Worm (Caenorhabditis elegans) whole organism, L3 larva: ENCODE results near the gene R186.3.

Experiments used
- aly-2 ChIP-seq: fragments of 150-350 bp; optimal IDR thresholded peaks from 2 replicates; lab custom pipeline; 2014; ENCODE audit warnings: missing biosample characterization, missing genetic modification characterization
- ama-1 ChIP-seq: fragments of 150-350 bp; optimal IDR thresholded peaks from 2 replicates; lab custom pipeline; 2018
- ceh-82 ChIP-seq: fragments of 150-350 bp; optimal IDR thresholded peaks from 2 replicates; lab custom pipeline; 2014; ENCODE audit warnings: missing biosample characterization, missing genetic modification characterization
- egl-27 ChIP-seq: sonication (generic microtip); optimal IDR thresholded peaks from 4 replicates; lab custom pipeline; 2017; ENCODE audit warnings: missing biosample characterization, missing genetic modification reagents, missing genetic modification characterization
- egl-5 ChIP-seq: fragments of 150-350 bp; optimal IDR thresholded peaks from 2 replicates; lab custom pipeline; 2017; ENCODE audit warnings: missing biosample characterization, missing genetic modification reagents, missing genetic modification characterization, inconsistent platforms
- elt-3 ChIP-seq, 3 experiments: fragments of 150-350 bp in 1 of 3; sonication (generic microtip) in 2 of 3; optimal IDR thresholded peaks; 2 replicates in 2 of 3; 4 replicates in 1 of 3; lab custom pipeline; 2014 to 2017; ENCODE audit warnings: missing biosample characterization in 3 of 3, missing genetic modification characterization in 3 of 3
- nfya-1 ChIP-seq: sonication (generic microtip); optimal IDR thresholded peaks from 2 replicates; lab custom pipeline; 2017; ENCODE audit warnings: missing genetic modification characterization, mild to moderate bottlenecking, missing compliant biosample characterization, antibody characterized with exemption, moderate library complexity; ENCODE audit not compliant: insufficient read depth
- nhr-11 ChIP-seq: fragments of 150-350 bp; optimal IDR thresholded peaks from 2 replicates; lab custom pipeline; 2014; ENCODE audit warnings: missing biosample characterization, missing genetic modification characterization
- nhr-237 ChIP-seq: fragments of 150-350 bp; optimal IDR thresholded peaks from 2 replicates; lab custom pipeline; 2014; ENCODE audit warnings: missing biosample characterization, missing genetic modification characterization
- snpc-4 ChIP-seq: fragments of 150-350 bp; optimal IDR thresholded peaks from 2 replicates; lab custom pipeline; 2014; ENCODE audit warnings: missing biosample characterization, missing genetic modification characterization
- unc-62 ChIP-seq: fragments of 150-350 bp; sonication (generic microtip); optimal IDR thresholded peaks from 4 replicates; lab custom pipeline; 2014; ENCODE audit warnings: missing biosample characterization, missing genetic modification reagents, missing genetic modification characterization

DNA sequence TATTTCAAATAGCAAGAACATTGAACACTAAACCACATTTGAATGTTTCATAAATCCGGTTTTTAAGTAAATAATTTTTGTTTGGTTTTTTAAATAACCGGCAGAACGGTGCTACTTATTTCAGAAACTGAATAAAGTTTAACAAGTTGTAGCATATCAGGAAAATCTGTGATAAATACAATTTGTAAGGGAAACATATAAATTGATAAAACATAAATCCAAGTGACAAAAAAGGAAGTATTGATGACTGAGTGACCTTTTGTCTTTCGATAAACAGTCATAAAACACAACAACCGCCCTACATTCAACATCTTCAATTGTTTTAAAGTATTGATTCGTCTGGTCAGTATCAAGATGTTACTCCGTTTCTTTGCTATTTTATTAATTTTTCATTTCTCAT, 28.3 kb upstream of the R186.3 start, which contains the start of gene far-5:
- TF ChIP-seq snpc-4 (tag; lab: Kevin White, UChicago) (no peak), ceh-82 (tag; lab: Kevin White, UChicago) (no peak), aly-2 (tag; lab: Kevin White, UChicago) (no peak), nhr-11 (tag; lab: Kevin White, UChicago) (no peak), nfya-1 (tag; lab: Kevin White, UChicago) (no peak), ama-1 (lab: Kevin White, UChicago) (no peak), egl-27 (tag; lab: Kevin White, UChicago) (no peak), unc-62 (no peak), elt-3 (tag; optimal IDR thresholded peaks at IDR 0.05; lab: Kevin White, UChicago) (no peak), nhr-237 (tag; lab: Kevin White, UChicago) (no peak), egl-5 (tag; lab: Kevin White, UChicago) (no peak)
